Worm (Caenorhabditis elegans): ENCODE results near the gene mrck-1.

- TF ChIP-seq hrde-1 (tag; optimal IDR thresholded peaks at IDR 0.05; ENCODE audit: borderline replicate concordance) (no peak), let-526 (GFP tag; IDR thresholded peaks at IDR 0.05) (no peak), let-607 (tag; optimal IDR thresholded peaks at IDR 0.05) (no peak), nhr-120 (GFP tag; IDR thresholded peaks at IDR 0.05) (no peak), die-1 (tag; optimal IDR thresholded peaks at IDR 0.05) (no peak), F57C9.4 (tag; optimal IDR thresholded peaks at IDR 0.05) (no peak), lsy-27 (tag; optimal IDR thresholded peaks at IDR 0.05; ENCODE audit: borderline replicate concordance, insufficient read depth) (no peak), him-1 (tag; optimal IDR thresholded peaks at IDR 0.05) (no peak), atf-7 (tag; optimal IDR thresholded peaks at IDR 0.05) (no peak)
Measured at ce11 chrV:6213216-6213735, 53.8 kb downstream of the mrck-1 start.
